Worm (Caenorhabditis elegans) whole organism, L4 larva: ENCODE measurements around the gene T22B7.22.
A peak's percentile ranks its signal among the peaks of the same experiment; 100 is the strongest.

Experiments
- D1046.2 ChIP-seq: fragments of 200-800 bp; sonication (Bioruptor generic); IDR thresholded peaks from 2 replicates; pipeline ENCODE4 v1.3.6; 2022; ENCODE audit warnings: missing genetic modification characterization, missing compliant biosample characterization
- Y105C5A.15 ChIP-seq: fragments of 200-800 bp; sonication (Bioruptor generic); IDR thresholded peaks from 2 replicates; pipeline ENCODE4 v1.3.6; 2022; ENCODE audit warnings: missing genetic modification characterization, missing compliant biosample characterization
- Y75B8A.6 ChIP-seq: fragments of 200-800 bp; sonication (Bioruptor generic); IDR thresholded peaks from 2 replicates; pipeline ENCODE4 v1.3.6; 2022; ENCODE audit warnings: missing genetic modification reagents, missing genetic modification characterization, missing compliant biosample characterization
- aha-1 ChIP-seq: fragments of 150-350 bp; peaks from one replicate; lab custom pipeline; 2014; ENCODE audit warnings: missing biosample characterization, missing genetic modification characterization
- aly-2 ChIP-seq: sonication (generic microtip); optimal IDR thresholded peaks from 2 replicates; lab custom pipeline; 2018; ENCODE audit warnings: missing biosample characterization, missing genetic modification characterization
- arid-1 ChIP-seq: fragments of 200-800 bp; sonication (Bioruptor generic); conservative IDR thresholded peaks from 2 replicates; pipeline ENCODE4 v1.3.6; 2022; ENCODE audit warnings: missing genetic modification reagents, missing genetic modification characterization, missing compliant biosample characterization
- attf-4 ChIP-seq: sonication (generic microtip); optimal IDR thresholded peaks from 3 replicates; lab custom pipeline; 2017; ENCODE audit warnings: missing biosample characterization, missing genetic modification characterization
- ceh-44 ChIP-seq: fragments of 200-800 bp; sonication (Bioruptor generic); IDR thresholded peaks from 2 replicates; pipeline ENCODE4 v1.3.6; 2022; ENCODE audit warnings: missing genetic modification reagents, missing genetic modification characterization, missing compliant biosample characterization
- ceh-82 ChIP-seq: sonication (generic microtip); optimal IDR thresholded peaks from 2 replicates; lab custom pipeline; 2017; ENCODE audit warnings: missing biosample characterization, missing genetic modification characterization
- cey-2 ChIP-seq: sonication (generic microtip); optimal IDR thresholded peaks from 3 replicates; lab custom pipeline; 2017; ENCODE audit warnings: missing genetic modification characterization, mild to moderate bottlenecking, missing compliant biosample characterization, antibody characterized with exemption, borderline replicate concordance; ENCODE audit not compliant: insufficient read depth
- daf-16 ChIP-seq, 3 experiments: sonication (generic microtip); optimal IDR thresholded peaks; 2 replicates each; lab custom pipeline; 2016 to 2017; ENCODE audit warnings: missing genetic modification characterization in 3 of 3, missing genetic modification reagents in 3 of 3, mild to moderate bottlenecking in 2 of 3, missing compliant biosample characterization in 2 of 3, missing biosample characterization in 1 of 3, moderate library complexity in 1 of 3
- dmd-6 ChIP-seq: fragments of 200-800 bp; sonication (Bioruptor generic); IDR thresholded peaks from 2 replicates; pipeline ENCODE4 v1.3.6; 2022; ENCODE audit warnings: missing genetic modification reagents, missing genetic modification characterization, missing compliant biosample characterization
- hlh-11 ChIP-seq: fragments of 200-800 bp; sonication (Bioruptor generic); optimal IDR thresholded peaks from 2 replicates; lab custom pipeline; 2018; ENCODE audit warnings: mild to moderate bottlenecking, missing genetic modification characterization, missing compliant biosample characterization
- hlh-30 ChIP-seq: sonication (generic microtip); optimal IDR thresholded peaks from 2 replicates; lab custom pipeline; 2017; ENCODE audit warnings: antibody characterized with exemption, mild to moderate bottlenecking, missing genetic modification characterization, missing compliant biosample characterization; ENCODE audit not compliant: insufficient read depth
- lin-29 ChIP-seq: fragments of 200-800 bp; sonication (Bioruptor generic); IDR thresholded peaks from 2 replicates; pipeline ENCODE4 v1.3.6; 2022; ENCODE audit warnings: missing genetic modification reagents, missing genetic modification characterization, missing compliant biosample characterization
- lin-39 ChIP-seq: fragments of 150-350 bp; optimal IDR thresholded peaks from 2 replicates; lab custom pipeline; 2014; ENCODE audit warnings: missing biosample characterization, missing genetic modification reagents, missing genetic modification characterization
- lir-3 ChIP-seq: sonication (generic microtip); optimal IDR thresholded peaks from 2 replicates; lab custom pipeline; 2016; ENCODE audit warnings: mild to moderate bottlenecking, missing genetic modification characterization, missing compliant biosample characterization
- mdl-1 ChIP-seq, 2 experiments: fragments of 150-350 bp in 1 of 2; sonication (generic microtip) in 1 of 2; optimal IDR thresholded peaks; 2 replicates each; lab custom pipeline; 2014 to 2017; ENCODE audit warnings: missing biosample characterization in 2 of 2, missing genetic modification characterization in 2 of 2
- mdt-29 ChIP-seq: fragments of 200-800 bp; sonication (Bioruptor generic); IDR thresholded peaks from 2 replicates; pipeline ENCODE4 v1.3.6; 2022; ENCODE audit warnings: missing genetic modification reagents, missing genetic modification characterization, missing compliant biosample characterization
- mep-1 ChIP-seq: fragments of 150-350 bp; sonication (generic microtip); optimal IDR thresholded peaks from 3 replicates; lab custom pipeline; 2014; ENCODE audit warnings: missing biosample characterization, missing genetic modification characterization
- mxl-3 ChIP-seq: fragments of 200-800 bp; sonication (Bioruptor generic); optimal IDR thresholded peaks from 2 replicates; lab custom pipeline; 2018; ENCODE audit warnings: mild to moderate bottlenecking, missing genetic modification characterization, missing compliant biosample characterization
- nhr-25 ChIP-seq: sonication (generic microtip); optimal IDR thresholded peaks from 2 replicates; lab custom pipeline; 2017; ENCODE audit warnings: missing genetic modification characterization, mild to moderate bottlenecking, missing compliant biosample characterization, antibody characterized with exemption, moderate library complexity, borderline replicate concordance; ENCODE audit not compliant: insufficient read depth
- nhr-28 ChIP-seq: fragments of 150-350 bp; optimal IDR thresholded peaks from 2 replicates; lab custom pipeline; 2014; ENCODE audit warnings: missing biosample characterization, missing genetic modification characterization
- nhr-48 ChIP-seq: sonication (generic microtip); optimal IDR thresholded peaks from 2 replicates; lab custom pipeline; 2016; ENCODE audit warnings: mild to moderate bottlenecking, missing genetic modification characterization, missing compliant biosample characterization
- nhr-6 ChIP-seq: fragments of 150-350 bp; optimal IDR thresholded peaks from 2 replicates; lab custom pipeline; 2014; ENCODE audit warnings: missing biosample characterization, missing genetic modification characterization
- nhr-76 ChIP-seq: fragments of 150-350 bp; optimal IDR thresholded peaks from 2 replicates; lab custom pipeline; 2014; ENCODE audit warnings: missing biosample characterization, missing genetic modification characterization
- pha-4 ChIP-seq, 2 experiments: fragments of 150-350 bp in 1 of 2; fragments of 200-800 bp in 1 of 2; sonication (Bioruptor generic) in 1 of 2; IDR thresholded peaks in 1 of 2; optimal IDR thresholded peaks in 1 of 2; 2 replicates each; pipeline versions ENCODE4 v1.3.6 to Lab custom; 2014 to 2022; ENCODE audit warnings: missing genetic modification characterization in 2 of 2, missing genetic modification reagents in 2 of 2, missing biosample characterization in 1 of 2, missing compliant biosample characterization in 1 of 2
- php-3 ChIP-seq: fragments of 200-800 bp; sonication (Bioruptor generic); IDR thresholded peaks from 2 replicates; pipeline ENCODE4 v1.3.6; 2022; ENCODE audit warnings: missing genetic modification reagents, missing genetic modification characterization, missing compliant biosample characterization
- rbr-2 ChIP-seq: sonication (generic microtip); optimal IDR thresholded peaks from 2 replicates; lab custom pipeline; 2016; ENCODE audit warnings: missing genotype, missing genetic modification characterization, missing compliant biosample characterization
- set-16 ChIP-seq: fragments of 200-800 bp; sonication (Bioruptor generic); IDR thresholded peaks from 2 replicates; pipeline ENCODE4 v1.3.6; 2022; ENCODE audit warnings: missing genetic modification reagents, missing genetic modification characterization, missing compliant biosample characterization
- snpc-1.2 ChIP-seq: fragments of 200-800 bp; sonication (Bioruptor generic); IDR thresholded peaks from 2 replicates; pipeline ENCODE4 v1.3.6; 2022; ENCODE audit warnings: missing genetic modification reagents, missing genetic modification characterization, missing compliant biosample characterization
- spr-1 ChIP-seq: sonication (generic microtip); optimal IDR thresholded peaks from 2 replicates; lab custom pipeline; 2016; ENCODE audit warnings: mild to moderate bottlenecking, missing genetic modification characterization, missing compliant biosample characterization
- tra-1 ChIP-seq: fragments of 200-800 bp; sonication (Bioruptor generic); IDR thresholded peaks from 2 replicates; pipeline ENCODE4 v1.3.6; 2022; ENCODE audit warnings: missing genetic modification reagents, missing genetic modification characterization, missing compliant biosample characterization
- unc-39 ChIP-seq: sonication (generic microtip); optimal IDR thresholded peaks from 2 replicates; lab custom pipeline; 2017; ENCODE audit warnings: missing biosample characterization, missing genetic modification characterization
- unc-62 ChIP-seq, 3 experiments: fragments of 150-350 bp in 1 of 3; sonication (generic microtip); optimal IDR thresholded peaks in 2 of 3; peaks in 1 of 3; 1 replicate in 1 of 3; 2 replicates in 2 of 3; lab custom pipeline; 2014 to 2017; ENCODE audit warnings: missing biosample characterization in 3 of 3, missing genetic modification characterization in 3 of 3, missing genetic modification reagents in 3 of 3, missing genotype in 1 of 3
- zag-1 ChIP-seq: fragments of 150-350 bp; optimal IDR thresholded peaks from 2 replicates; lab custom pipeline; 2014; ENCODE audit warnings: missing biosample characterization, missing genetic modification characterization
- zfp-2 ChIP-seq: sonication (generic microtip); optimal IDR thresholded peaks from 2 replicates; lab custom pipeline; 2016; ENCODE audit warnings: mild to moderate bottlenecking, missing genetic modification characterization, missing compliant biosample characterization
- ztf-11 ChIP-seq: fragments of 150-350 bp; optimal IDR thresholded peaks from 2 replicates; lab custom pipeline; 2014; ENCODE audit warnings: missing biosample characterization, missing genetic modification characterization
- ztf-7 ChIP-seq: fragments of 150-350 bp; optimal IDR thresholded peaks from 2 replicates; lab custom pipeline; 2014; ENCODE audit warnings: missing biosample characterization, missing genetic modification characterization

T22B7.22 gene

DNA sequence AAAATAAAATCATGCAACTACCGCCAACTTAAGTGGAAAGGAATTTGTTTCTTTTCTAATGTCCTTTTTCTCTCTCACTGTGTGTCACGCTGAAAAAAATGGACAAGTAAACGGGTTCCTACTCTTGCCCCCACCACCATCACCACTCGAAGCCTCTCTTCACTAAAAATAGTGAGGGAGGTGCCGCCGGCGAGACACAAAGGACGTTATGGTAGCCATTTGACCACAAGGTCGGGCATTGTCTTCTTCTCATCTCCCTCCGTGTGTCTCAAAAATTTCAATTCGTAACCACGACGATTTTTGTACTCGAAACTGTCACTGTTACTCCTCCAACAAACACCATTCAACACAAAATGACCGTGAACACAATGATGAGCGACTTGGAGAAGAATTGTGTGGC is at the start of gene T22B7.22:
TSS of gene T22B7.22 (plus strand) at position 354 of the 400 bp plus-strand sequence.
- TF ChIP-seq mep-1 (peak; percentile 40), aha-1 (peak; percentile 17), mxl-3 (peak; percentile 23), cey-2 (no peak), mdt-29 (no peak), hlh-30 (tag; lab: Kevin White, UChicago) (peak; percentile 43), nhr-28 (peak; percentile 44), nhr-25 (tag; lab: Kevin White, UChicago) (peak; percentile 25)

- TF ChIP-seq Y75B8A.6 (no peak), Y105C5A.15 (GFP tag; lab: Robert Waterston, UW) (no peak), aha-1 (no peak), hlh-11 (no peak), ztf-11 (no peak), lin-39 (tag; lab: Kevin White, UChicago) (no peak), ceh-82 (tag; lab: Kevin White, UChicago) (no peak), nhr-6 (tag; lab: Kevin White, UChicago) (no peak), ceh-44 (no peak), spr-1 (no peak), attf-4 (tag; lab: Kevin White, UChicago) (no peak), ztf-7 (tag; lab: Kevin White, UChicago) (no peak), zag-1 (tag; lab: Kevin White, UChicago) (no peak), lir-3 (no peak), nhr-28 (no peak), rbr-2 (tag; lab: Kevin White, UChicago) (no peak), nhr-25 (tag; lab: Kevin White, UChicago) (no peak), dmd-6 (GFP tag; lab: Robert Waterston, UW) (no peak), aly-2 (tag; lab: Kevin White, UChicago) (no peak), php-3 (GFP tag; lab: Robert Waterston, UW) (no peak)
- TF ChIP-seq, all 104 proteins: peak for 0
Measured at ce11 chrX:5611155-5611554, 48.6 kb upstream of the T22B7.22 start, which contains the start of gene octr-1. octr-1 (minus strand) TSS chrX:5611255.

DNA sequence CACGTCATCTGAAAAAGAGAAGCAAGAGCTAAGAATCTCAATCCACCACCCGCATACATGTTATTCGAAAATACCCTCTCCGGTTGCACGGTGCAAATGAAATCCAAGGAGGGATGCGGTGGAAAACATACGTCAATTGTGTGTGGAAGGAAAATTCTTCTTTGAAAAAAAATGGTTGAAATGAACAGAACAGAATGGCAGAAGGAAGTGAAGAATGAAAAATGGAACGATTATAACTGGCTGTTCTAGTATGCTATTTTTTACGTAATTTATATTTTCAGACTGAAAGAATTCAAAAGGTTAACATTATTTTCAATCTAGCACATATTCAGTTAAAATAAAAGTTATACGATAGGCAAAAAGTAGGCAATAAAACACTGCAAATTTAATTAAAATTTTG is 43.8 kb upstream of the T22B7.22 start:
- TF ChIP-seq unc-62 (GFP tag; optimal IDR thresholded peaks at IDR 0.05 in 1 of 2; lab: Kevin White, UChicago) (peak in 1 of 2 experiments; percentile 94), unc-62 (tag; optimal IDR thresholded peaks at IDR 0.05; lab: Kevin White, UChicago) (no peak), unc-39 (tag; lab: Kevin White, UChicago) (no peak)

DNA sequence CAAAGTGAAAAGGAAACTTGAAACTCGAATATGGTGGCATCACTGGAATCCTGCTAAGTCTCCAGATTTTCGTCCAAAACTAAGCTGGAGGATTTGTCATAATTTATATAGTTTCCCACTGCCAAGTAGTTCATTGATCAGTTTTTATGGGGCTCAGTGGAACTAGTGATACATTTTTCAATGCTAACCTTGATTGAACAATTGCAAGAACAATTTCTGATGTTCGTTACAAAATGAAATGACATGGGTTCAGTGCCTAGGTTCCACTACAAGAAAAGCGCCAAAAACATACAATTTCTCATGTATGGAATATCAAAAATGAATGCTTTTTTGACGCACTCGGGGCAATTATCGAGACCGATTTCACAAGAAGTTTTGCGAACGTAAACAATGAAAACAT is 38.0 kb upstream of the T22B7.22 start:
- no peak for TF ChIP-seq set-16 (GFP tag; lab: Robert Waterston, UW)
- TF ChIP-seq unc-62 (GFP tag; optimal IDR thresholded peaks at IDR 0.05 in 1 of 2; lab: Kevin White, UChicago): peak in 1 of 2 experiments; percentile 91
- no peak for TF ChIP-seq unc-62 (tag; optimal IDR thresholded peaks at IDR 0.05; lab: Kevin White, UChicago)

ce11 chrX:5628432-5628977 is 31.3 kb upstream of the T22B7.22 start:
- TF ChIP-seq mdl-1 (tag; optimal IDR thresholded peaks at IDR 0.05; lab: Kevin White, UChicago) (peak; percentile 27 to 81), unc-62 (GFP tag; optimal IDR thresholded peaks at IDR 0.05 in 1 of 2; lab: Kevin White, UChicago) (peak in 1 of 2 experiments; percentile 95), unc-62 (tag; optimal IDR thresholded peaks at IDR 0.05; lab: Kevin White, UChicago) (no peak), php-3 (GFP tag; lab: Robert Waterston, UW) (0 out of 2 replicates have a peak, but pooled peaks have one; percentile 44), cey-2 (peak; percentile 36), tra-1 (GFP tag; lab: Robert Waterston, UW) (no peak), lin-29 (GFP tag; lab: Robert Waterston, UW) (no peak), pha-4 (GFP tag; IDR thresholded peaks at IDR 0.05; lab: Robert Waterston, UW) (no peak), pha-4 (tag; optimal IDR thresholded peaks at IDR 0.05; lab: Kevin White, UChicago) (no peak), daf-16 (GFP tag; optimal IDR thresholded peaks at IDR 0.05; lab: Kevin White, UChicago) (no peak), daf-16 (tag; optimal IDR thresholded peaks at IDR 0.05; lab: Kevin White, UChicago) (no peak), nhr-76 (tag; lab: Kevin White, UChicago) (no peak), hlh-30 (tag; lab: Kevin White, UChicago) (peak; percentile 60), dmd-6 (GFP tag; lab: Robert Waterston, UW) (peak; percentile 55), mxl-3 (peak; percentile 78), arid-1 (GFP tag; lab: Robert Waterston, UW) (no peak), aha-1 (peak; percentile 90), Y105C5A.15 (GFP tag; lab: Robert Waterston, UW) (no peak), mdt-29 (no peak), zfp-2 (tag; lab: Kevin White, UChicago) (no peak), snpc-1.2 (GFP tag; lab: Robert Waterston, UW) (no peak), nhr-28 (peak; percentile 41), Y75B8A.6 (no peak), nhr-48 (tag; lab: Kevin White, UChicago) (peak; percentile 86), lin-39 (tag; lab: Kevin White, UChicago) (no peak), D1046.2 (no peak)
